Fruit fly (Drosophila melanogaster) whole organism, pupa: ENCODE results near the gene MED17.

ENCODE experiments used
- CG14655 ChIP-seq: fragments of 200-800 bp; sonication (Bioruptor generic); optimal IDR thresholded peaks from 3 replicates; lab custom pipeline; 2017; ENCODE audit warnings: mild to moderate bottlenecking, missing biosample characterization, missing genetic modification reagents, missing genetic modification characterization
- CG17806 ChIP-seq: fragments of 200-800 bp; sonication (Bioruptor generic); optimal IDR thresholded peaks from 2 replicates; lab custom pipeline; 2018; ENCODE audit warnings: missing biosample characterization, mild to moderate bottlenecking, missing genetic modification characterization, moderate library complexity
- CG32121 ChIP-seq: fragments of 200-800 bp; sonication (Bioruptor generic); IDR thresholded peaks from 2 replicates; pipeline ENCODE4 v1.3.6; 2022; ENCODE audit warnings: missing biosample characterization, missing genetic modification characterization
- CG34367 ChIP-seq: fragments of 200-800 bp; sonication (Bioruptor generic); optimal IDR thresholded peaks from 2 replicates; lab custom pipeline; 2018; ENCODE audit warnings: missing biosample characterization, mild to moderate bottlenecking, missing genetic modification characterization
- CG4496 ChIP-seq: fragments of 200-800 bp; sonication (Bioruptor generic); IDR thresholded peaks from 3 replicates; pipeline ENCODE4 v1.3.6; 2022; ENCODE audit warnings: missing biosample characterization, missing genetic modification characterization
- D1 ChIP-seq: fragments of 200-800 bp; sonication (Bioruptor generic); optimal IDR thresholded peaks from 2 replicates; lab custom pipeline; 2018; ENCODE audit warnings: missing biosample characterization, mild to moderate bottlenecking, missing genetic modification characterization, moderate library complexity
- Ets98B ChIP-seq: fragments of 200-800 bp; sonication (Bioruptor generic); IDR thresholded peaks from 2 replicates; pipeline ENCODE4 v1.3.6; 2022; ENCODE audit warnings: missing biosample characterization, missing genetic modification characterization
- Snoo ChIP-seq: fragments of 200-800 bp; sonication (Bioruptor generic); optimal IDR thresholded peaks from 3 replicates; lab custom pipeline; 2017; ENCODE audit warnings: missing biosample characterization, mild to moderate bottlenecking, missing genetic modification characterization, inconsistent platforms
- gl ChIP-seq: fragments of 200-800 bp; sonication (Bioruptor generic); optimal IDR thresholded peaks from 2 replicates; lab custom pipeline; 2018; ENCODE audit warnings: missing biosample characterization, mild to moderate bottlenecking, missing genetic modification characterization

dm6 chr3R:18227385-18227784 is 38.5 kb downstream of the MED17 start:
- no peak for TF ChIP-seq CG34367 (tag; lab: Kevin White, UChicago)
- no peak for TF ChIP-seq CG4496 (GFP tag; lab: Robert Waterston, UW)
- TF ChIP-seq gl (tag; lab: Kevin White, UChicago) = no peak
- no peak for TF ChIP-seq Snoo (tag; lab: Kevin White, UChicago)
- TF ChIP-seq CG17806 (tag; lab: Kevin White, UChicago) = no peak
- no peak for TF ChIP-seq CG32121 (GFP tag; lab: Robert Waterston, UW)
- no peak for TF ChIP-seq CG14655 (GFP tag; lab: Kevin White, UChicago)
- no peak for TF ChIP-seq Ets98B (GFP tag; lab: Robert Waterston, UW)
- TF ChIP-seq D1 (tag; lab: Kevin White, UChicago) = no peak
